Fruit fly (Drosophila melanogaster) whole organism, prepupa: ENCODE data around the gene fred.

ENCODE experiments used
- Blimp-1 ChIP-seq: fragments of 200-800 bp; sonication (Bioruptor generic); optimal IDR thresholded peaks from 3 replicates; lab custom pipeline; 2017; ENCODE audit warnings: missing biosample characterization, missing genetic modification characterization, mild to moderate bottlenecking, moderate library complexity, missing genetic modification reagents
- CG11902 ChIP-seq: fragments of 200-800 bp; sonication (Bioruptor generic); optimal IDR thresholded peaks from 3 replicates; lab custom pipeline; 2016; ENCODE audit warnings: missing biosample characterization, missing genetic modification characterization
- CG1621 ChIP-seq: fragments of 200-800 bp; sonication (Bioruptor generic); optimal IDR thresholded peaks from 3 replicates; lab custom pipeline; 2018; ENCODE audit warnings: missing biosample characterization, mild to moderate bottlenecking, missing genetic modification characterization
- CG3032 ChIP-seq: fragments of 200-800 bp; optimal IDR thresholded peaks from 2 replicates; lab custom pipeline; 2019; ENCODE audit warnings: missing biosample characterization, mild to moderate bottlenecking, missing genetic modification characterization, moderate library complexity
- CG32006 ChIP-seq: fragments of 200-800 bp; sonication (Bioruptor generic); optimal IDR thresholded peaks from 3 replicates; lab custom pipeline; 2017; ENCODE audit warnings: missing biosample characterization, mild to moderate bottlenecking, missing genetic modification characterization
- CG3919 ChIP-seq: fragments of 200-800 bp; sonication (Bioruptor generic); optimal IDR thresholded peaks from 3 replicates; lab custom pipeline; 2016; ENCODE audit warnings: missing biosample characterization, missing genetic modification characterization
- CG6276 ChIP-seq: fragments of 200-800 bp; sonication (Bioruptor generic); optimal IDR thresholded peaks from 2 replicates; lab custom pipeline; 2017; ENCODE audit warnings: missing biosample characterization, mild to moderate bottlenecking, missing genetic modification characterization
- CG7368 ChIP-seq: fragments of 200-800 bp; sonication (Bioruptor generic); optimal IDR thresholded peaks from 3 replicates; lab custom pipeline; 2016; ENCODE audit warnings: missing biosample characterization, missing genetic modification characterization
- CG8319 ChIP-seq: fragments of 200-800 bp; sonication (Bioruptor generic); optimal IDR thresholded peaks from 3 replicates; lab custom pipeline; 2016; ENCODE audit warnings: missing biosample characterization, missing genetic modification characterization
- CG8632 ChIP-seq: fragments of 200-800 bp; sonication (Bioruptor generic); optimal IDR thresholded peaks from 3 replicates; lab custom pipeline; 2016; ENCODE audit warnings: missing biosample characterization, missing genetic modification characterization
- CG9139 ChIP-seq: fragments of 200-800 bp; sonication (Bioruptor generic); optimal IDR thresholded peaks from 3 replicates; lab custom pipeline; 2017; ENCODE audit warnings: missing biosample characterization, mild to moderate bottlenecking, missing genetic modification characterization
- Eip78C ChIP-seq: fragments of 200-800 bp; sonication (Bioruptor generic); peaks from one replicate; lab custom pipeline; 2016; ENCODE audit warnings: missing biosample characterization, missing genetic modification characterization
- Eip93F ChIP-seq: fragments of 200-800 bp; sonication (Bioruptor generic); optimal IDR thresholded peaks from 2 replicates; lab custom pipeline; 2016; ENCODE audit warnings: missing biosample characterization, mild to moderate bottlenecking, missing genetic modification characterization
- Ets21C ChIP-seq: fragments of 200-800 bp; sonication (Bioruptor generic); optimal IDR thresholded peaks from 3 replicates; lab custom pipeline; 2016; ENCODE audit warnings: missing biosample characterization, missing genetic modification characterization
- Ets96B ChIP-seq: fragments of 200-800 bp; optimal IDR thresholded peaks from 2 replicates; lab custom pipeline; 2019; ENCODE audit warnings: missing biosample characterization, mild to moderate bottlenecking, missing genetic modification characterization, moderate library complexity
- Gug ChIP-seq: fragments of 200-800 bp; sonication (Bioruptor generic); IDR thresholded peaks from 2 replicates; pipeline ENCODE4 v1.3.6; 2022; ENCODE audit warnings: missing biosample characterization, missing genetic modification characterization
- Hr38 ChIP-seq: sonication (Bioruptor generic); optimal IDR thresholded peaks from 2 replicates; lab custom pipeline; 2016; ENCODE audit warnings: missing biosample characterization, missing genetic modification characterization
- Lpt ChIP-seq: fragments of 200-800 bp; sonication (Bioruptor generic); optimal IDR thresholded peaks from 3 replicates; lab custom pipeline; 2016; ENCODE audit warnings: missing biosample characterization, missing genetic modification characterization
- Met ChIP-seq: fragments of 200-800 bp; sonication (Bioruptor generic); optimal IDR thresholded peaks from 3 replicates; lab custom pipeline; 2016; ENCODE audit warnings: missing biosample characterization, missing genetic modification characterization
- Smox ChIP-seq: fragments of 200-800 bp; sonication (Bioruptor generic); optimal IDR thresholded peaks from 3 replicates; lab custom pipeline; 2016; ENCODE audit warnings: missing biosample characterization, missing genetic modification characterization
- Sox14 ChIP-seq: fragments of 200-800 bp; sonication (Bioruptor generic); optimal IDR thresholded peaks from 3 replicates; lab custom pipeline; 2016; ENCODE audit warnings: missing biosample characterization, missing genetic modification characterization
- Sox15 ChIP-seq: fragments of 200-800 bp; sonication (Bioruptor generic); optimal IDR thresholded peaks from 3 replicates; lab custom pipeline; 2016; ENCODE audit warnings: missing biosample characterization, missing genetic modification characterization
- achi ChIP-seq: fragments of 200-800 bp; sonication (Bioruptor generic); optimal IDR thresholded peaks from 3 replicates; lab custom pipeline; 2016; ENCODE audit warnings: missing biosample characterization, missing genetic modification characterization
- acj6 ChIP-seq: fragments of 200-800 bp; sonication (Bioruptor generic); optimal IDR thresholded peaks from 3 replicates; lab custom pipeline; 2016; ENCODE audit warnings: missing biosample characterization, missing genetic modification characterization
- cyc ChIP-seq: fragments of 200-800 bp; sonication (Bioruptor generic); optimal IDR thresholded peaks from 3 replicates; lab custom pipeline; 2016; ENCODE audit warnings: missing biosample characterization, missing genetic modification characterization
- dsx ChIP-seq: fragments of 200-800 bp; optimal IDR thresholded peaks from 3 replicates; lab custom pipeline; 2019; ENCODE audit warnings: missing biosample characterization, mild to moderate bottlenecking, missing genetic modification characterization, moderate library complexity; ENCODE audit not compliant: poor library complexity, severe bottlenecking
- eg ChIP-seq: fragments of 200-800 bp; sonication (Bioruptor generic); IDR thresholded peaks from 3 replicates; pipeline ENCODE4 v1.3.6; 2022; ENCODE audit warnings: missing biosample characterization, missing genetic modification characterization
- fd59A ChIP-seq: fragments of 200-800 bp; sonication (Bioruptor generic); optimal IDR thresholded peaks from 2 replicates; lab custom pipeline; 2017; ENCODE audit warnings: missing biosample characterization, mild to moderate bottlenecking, missing genetic modification characterization, missing genetic modification reagents
- fkh ChIP-seq: fragments of 200-800 bp; sonication (Bioruptor generic); optimal IDR thresholded peaks from 3 replicates; lab custom pipeline; 2017; ENCODE audit warnings: missing biosample characterization, mild to moderate bottlenecking, missing genetic modification characterization, moderate library complexity
- pdm3 ChIP-seq: fragments of 200-800 bp; sonication (Bioruptor generic); optimal IDR thresholded peaks from 3 replicates; lab custom pipeline; 2016; ENCODE audit warnings: missing biosample characterization, missing genetic modification characterization
- spab ChIP-seq: fragments of 200-800 bp; sonication (Bioruptor generic); optimal IDR thresholded peaks from 2 replicates; lab custom pipeline; 2017; ENCODE audit warnings: missing biosample characterization, mild to moderate bottlenecking, missing genetic modification characterization, missing genetic modification reagents
- svp ChIP-seq: fragments of 200-800 bp; sonication (Bioruptor generic); peaks from one replicate; lab custom pipeline; 2016; ENCODE audit warnings: missing biosample characterization, missing genetic modification characterization
- topi ChIP-seq: fragments of 200-800 bp; sonication (Bioruptor generic); optimal IDR thresholded peaks from 3 replicates; lab custom pipeline; 2016; ENCODE audit warnings: missing biosample characterization, missing genetic modification characterization
- vri ChIP-seq: fragments of 200-800 bp; sonication (Bioruptor generic); optimal IDR thresholded peaks from 3 replicates; lab custom pipeline; 2016; ENCODE audit warnings: missing biosample characterization, mild to moderate bottlenecking, missing genetic modification characterization

Gene fred

dm6 chr2L:3938773-3939172, 52.7 kb downstream of the fred start:
- no peak for TF ChIP-seq CG7368 (GFP tag; lab: Kevin White, UChicago)

dm6 chr2L:3935757-3936156, 55.8 kb downstream of the fred start:
- TF ChIP-seq Gug (GFP tag; lab: Robert Waterston, UW) (no peak), Blimp-1 (GFP tag; lab: Kevin White, UChicago) (no peak), CG11902 (GFP tag; lab: Kevin White, UChicago) (no peak), pdm3 (GFP tag; lab: Kevin White, UChicago) (no peak), Ets96B (no peak), cyc (no peak)

dm6 chr2L:3935014-3935413, 56.5 kb downstream of the fred start:
- peak; percentile 8 for TF ChIP-seq cyc
- peak; percentile 16 for TF ChIP-seq Eip78C (GFP tag; lab: Kevin White, UChicago)
- peak; percentile 64 for TF ChIP-seq svp (GFP tag; lab: Kevin White, UChicago)
- TF ChIP-seq eg (GFP tag; lab: Robert Waterston, UW): 0 out of 3 replicates have a peak, but pooled peaks have one; percentile 27
- TF ChIP-seq Met (GFP tag; lab: Kevin White, UChicago): no peak
- TF ChIP-seq Hr38 (GFP tag; lab: Kevin White, UChicago): no peak
- no peak for TF ChIP-seq CG6276 (GFP tag; lab: Kevin White, UChicago)
- TF ChIP-seq acj6: no peak

- peak; percentile 35 for TF ChIP-seq Eip78C (GFP tag; lab: Kevin White, UChicago)
- TF ChIP-seq CG8632 (GFP tag; lab: Kevin White, UChicago): no peak
- TF ChIP-seq, all 60 proteins: peak for 1
These were observed 57.8 kb downstream of the fred start for dm6 chr2L:3933674-3934073.

DNA sequence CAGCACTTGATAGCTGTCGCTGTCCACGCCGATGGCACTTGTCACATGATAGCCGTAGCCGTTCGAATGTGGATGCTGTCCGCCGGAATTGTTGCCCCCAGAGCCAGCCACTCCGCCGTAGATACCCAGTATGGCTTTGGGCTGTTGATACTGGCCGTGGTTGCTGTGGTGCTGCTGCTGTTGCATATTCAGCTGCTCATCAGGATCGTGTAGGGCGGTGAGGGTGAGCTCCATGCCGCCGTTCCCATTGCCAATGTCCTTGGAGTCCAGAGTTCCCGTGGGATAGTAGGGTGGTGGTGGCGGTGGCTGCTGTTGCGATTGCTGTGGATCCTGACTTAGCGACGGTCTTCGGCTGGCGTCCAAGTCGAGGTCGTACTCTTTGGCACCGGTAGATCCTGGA, 74.7 kb downstream of the fred start:
- no peak for TF ChIP-seq CG8319 (GFP tag; lab: Kevin White, UChicago)
- no peak for TF ChIP-seq Ets21C (GFP tag; lab: Kevin White, UChicago)
- TF ChIP-seq Eip78C (GFP tag; lab: Kevin White, UChicago): no peak
- TF ChIP-seq Sox15: no peak
- no peak for TF ChIP-seq spab
- TF ChIP-seq fkh: no peak
- TF ChIP-seq fd59A (GFP tag; lab: Kevin White, UChicago): no peak
- TF ChIP-seq acj6: no peak
- TF ChIP-seq Met (GFP tag; lab: Kevin White, UChicago): no peak
- no peak for TF ChIP-seq CG1621 (tag; lab: Kevin White, UChicago)
- no peak for TF ChIP-seq svp (GFP tag; lab: Kevin White, UChicago)
- no peak for TF ChIP-seq topi (GFP tag; lab: Kevin White, UChicago)
- TF ChIP-seq Lpt (GFP tag; lab: Kevin White, UChicago): no peak
- no peak for TF ChIP-seq CG3919 (GFP tag; lab: Kevin White, UChicago)
- no peak for TF ChIP-seq vri
- TF ChIP-seq achi (GFP tag; lab: Kevin White, UChicago): no peak
- no peak for TF ChIP-seq Smox (GFP tag; lab: Kevin White, UChicago)
- TF ChIP-seq CG32006 (GFP tag; lab: Kevin White, UChicago): no peak

- TF ChIP-seq Eip93F (GFP tag; lab: Kevin White, UChicago): no peak
- TF ChIP-seq Smox (GFP tag; lab: Kevin White, UChicago): no peak
- no peak for TF ChIP-seq CG9139 (GFP tag; lab: Kevin White, UChicago)
These were observed 76.9 kb downstream of the fred start for dm6 chr2L:3914655-3915054.

- TF ChIP-seq CG3032 (tag; lab: Kevin White, UChicago) (no peak), dsx (no peak), Sox14 (GFP tag; lab: Kevin White, UChicago) (no peak)
- TF ChIP-seq, all 60 proteins: peak for 0
These were observed 77.3 kb downstream of the fred start, which contains the start of gene Fpgs2 for dm6 chr2L:3914188-3914587. TSS of gene Fpgs2 (minus strand) at chr2L:3914288.
